Fruit fly (Drosophila melanogaster): Measurements from ENCODE around the gene Tat.

Gene Tat

DNA sequence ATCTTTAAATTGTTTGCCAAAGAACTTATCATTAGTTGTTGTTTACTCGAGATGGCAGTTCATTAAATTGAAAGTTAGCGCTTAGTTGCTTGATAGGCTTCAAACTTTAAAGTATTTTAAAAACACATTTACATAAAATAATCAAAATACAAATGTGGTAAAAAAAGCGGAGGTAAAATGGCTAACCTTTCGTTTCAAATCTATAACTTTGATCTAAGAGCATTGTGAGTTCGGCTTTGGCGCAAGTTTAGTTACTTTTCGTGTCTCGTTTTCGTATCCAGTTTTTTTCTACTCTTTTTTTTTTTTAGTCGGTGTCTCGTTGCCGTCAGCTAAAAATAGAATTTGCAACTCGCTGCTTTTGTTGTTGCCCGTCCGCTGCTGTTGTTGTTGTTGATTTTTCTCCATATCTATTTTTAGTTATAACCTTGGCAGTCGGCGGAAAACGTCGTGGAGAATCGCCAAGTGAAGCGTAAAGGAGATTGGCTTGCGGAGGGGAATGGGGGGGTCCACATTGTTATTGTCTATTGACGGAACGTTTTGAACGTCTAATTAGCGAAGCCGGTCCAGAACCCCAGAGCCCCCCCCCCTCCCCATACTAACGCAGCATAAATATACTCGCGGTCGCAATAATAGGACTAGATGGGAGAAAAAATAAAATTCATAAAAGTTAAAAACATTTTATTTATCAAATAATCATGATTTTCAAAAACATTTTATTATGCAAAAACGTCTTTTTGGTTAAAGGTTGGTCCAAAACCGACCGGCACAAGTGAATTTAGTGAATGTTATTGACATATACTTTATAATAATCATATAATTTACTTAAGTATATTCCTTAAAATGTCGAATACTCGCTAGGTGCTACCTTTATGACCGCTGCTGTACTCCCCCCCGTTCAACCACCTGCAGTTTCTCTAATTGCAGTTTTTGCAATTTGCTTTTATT lies 46.2 kb upstream of the Tat start (continued):
- no peak for TF ChIP-seq ken (GFP tag; IDR thresholded peaks at IDR 0.05)
- peak; percentile 28 for TF ChIP-seq Ssrp (tag; optimal IDR thresholded peaks at IDR 0.05)
- TF ChIP-seq Deaf1 (tag; optimal IDR thresholded peaks at IDR 0.05): peak; percentile 31
- TF ChIP-seq CG17802 (tag; optimal IDR thresholded peaks at IDR 0.05): no peak
- TF ChIP-seq CG11085 (GFP tag; IDR thresholded peaks at IDR 0.05): no peak
- no peak for TF ChIP-seq CG33213 (GFP tag; optimal IDR thresholded peaks at IDR 0.05)
- TF ChIP-seq CG11723 (GFP tag; optimal IDR thresholded peaks at IDR 0.05): peak; percentile 1
- TF ChIP-seq eve (GFP tag; optimal IDR thresholded peaks at IDR 0.05): no peak
- TF ChIP-seq CG5953 (GFP tag; IDR thresholded peaks at IDR 0.05): no peak
- TF ChIP-seq gt (GFP tag; IDR thresholded peaks at IDR 0.05): no peak
- TF ChIP-seq dm (GFP tag; optimal IDR thresholded peaks at IDR 0.05): no peak
- peak; percentile 8 for TF ChIP-seq CG7928 (GFP tag; optimal IDR thresholded peaks at IDR 0.05)
- no peak for TF ChIP-seq TFAM (GFP tag; optimal IDR thresholded peaks at IDR 0.05)
- peak; percentile 72 for TF ChIP-seq CG11696 (GFP tag; IDR thresholded peaks at IDR 0.05)
- no peak for TF ChIP-seq cg (GFP tag; optimal IDR thresholded peaks at IDR 0.05)
- no peak for TF ChIP-seq cato (GFP tag; optimal IDR thresholded peaks at IDR 0.05; ENCODE audit: borderline replicate concordance)
- TF ChIP-seq CG3995 (GFP tag; optimal IDR thresholded peaks at IDR 0.05): no peak
- TF ChIP-seq CG13775 (GFP tag; optimal IDR thresholded peaks at IDR 0.05): peak; percentile 49
- no peak for TF ChIP-seq Camta (GFP tag; optimal IDR thresholded peaks at IDR 0.05)
- no peak for TF ChIP-seq Sry-δ (GFP tag; optimal IDR thresholded peaks at IDR 0.05)
- TF ChIP-seq CG8388 (GFP tag; optimal IDR thresholded peaks at IDR 0.05): peak; percentile 21
- no peak for TF ChIP-seq NC2β (GFP tag; optimal IDR thresholded peaks at IDR 0.05)
- no peak for TF ChIP-seq CG34224 (GFP tag; IDR thresholded peaks at IDR 0.05; ENCODE audit: partially characterized antibody)
- TF ChIP-seq Fer2 (tag; optimal IDR thresholded peaks at IDR 0.05): no peak
- no peak for TF ChIP-seq CG10543 (GFP tag; optimal IDR thresholded peaks at IDR 0.05)
- TF ChIP-seq jigr1 (GFP tag; IDR thresholded peaks at IDR 0.05): no peak
- no peak for TF ChIP-seq B-H2 (GFP tag; optimal IDR thresholded peaks at IDR 0.05)
- TF ChIP-seq PHDP (tag; optimal IDR thresholded peaks at IDR 0.05): peak; percentile 67
- TF ChIP-seq Scr (GFP tag; IDR thresholded peaks at IDR 0.05; ENCODE audit: partially characterized antibody): no peak
- peak; percentile 24; the same call in 1 of the 2 replicates for TF ChIP-seq CG9215 (GFP tag; IDR thresholded peaks at IDR 0.05)
- peak; percentile 75 for TF ChIP-seq grau (tag; optimal IDR thresholded peaks at IDR 0.05)
- TF ChIP-seq ab (GFP tag; optimal IDR thresholded peaks at IDR 0.05): no peak
- TF ChIP-seq Atf6 (GFP tag; IDR thresholded peaks at IDR 0.05): peak; percentile 47; the same call in 1 of the 2 replicates
- peak; percentile 48 for TF ChIP-seq CG3847 (GFP tag; IDR thresholded peaks at IDR 0.05)
- TF ChIP-seq abd-A (tag; optimal IDR thresholded peaks at IDR 0.05): no peak
- no peak for TF ChIP-seq Stat92E (GFP tag; optimal IDR thresholded peaks at IDR 0.05)
- no peak for TF ChIP-seq Doc2 (GFP tag; IDR thresholded peaks at IDR 0.05)
- TF ChIP-seq CG31388 (GFP tag; optimal IDR thresholded peaks at IDR 0.05): no peak
- TF ChIP-seq en (GFP tag; optimal IDR thresholded peaks at IDR 0.05): no peak
- TF ChIP-seq Eip74EF (GFP tag; optimal IDR thresholded peaks at IDR 0.05): no peak
- TF ChIP-seq sqz (GFP tag; optimal IDR thresholded peaks at IDR 0.05): no peak
- no peak for TF ChIP-seq kni (GFP tag; optimal IDR thresholded peaks at IDR 0.05)
- TF ChIP-seq CG14965 (GFP tag; optimal IDR thresholded peaks at IDR 0.05; ENCODE audit: borderline replicate concordance): no peak
- peak; percentile 46 for TF ChIP-seq CG13424 (tag; optimal IDR thresholded peaks at IDR 0.05)
- TF ChIP-seq hkb (optimal IDR thresholded peaks at IDR 0.05): no peak
- TF ChIP-seq hkb (GFP tag; IDR thresholded peaks at IDR 0.05): peak; percentile 45; the same call in 1 of the 2 replicates
- peak; percentile 14 for TF ChIP-seq ewg (GFP tag; optimal IDR thresholded peaks at IDR 0.05)
- peak; percentile 12 for TF ChIP-seq NfI (GFP tag; optimal IDR thresholded peaks at IDR 0.05)

Measured in whole organism, embryonic.